Fruit fly (Drosophila melanogaster): ENCODE results near the gene dpy.

dpy gene

dm6 chr2L:4476672-4477273 is 137.3 kb downstream of the dpy start, which contains the start of gene ine:
Gene ine, minus strand, starts transcription at chr2L:4477022.
- TF ChIP-seq fd96Ca (GFP tag; IDR thresholded peaks at IDR 0.05) (peak; percentile 58; the same call in 2 of the 3 replicates), Ets98B (GFP tag; IDR thresholded peaks at IDR 0.05) (peak; percentile 67; the same call in 1 of the 2 replicates), CG34367 (tag; optimal IDR thresholded peaks at IDR 0.05) (no peak), CG32121 (GFP tag; IDR thresholded peaks at IDR 0.05) (peak; percentile 42; the same call in 1 of the 2 replicates), gl (tag; optimal IDR thresholded peaks at IDR 0.05) (no peak), CG4496 (GFP tag; IDR thresholded peaks at IDR 0.05) (peak; percentile 64; the same call in 2 of the 3 replicates), CG12605 (GFP tag; IDR thresholded peaks at IDR 0.05) (peak; percentile 29; the same call in 1 of the 2 replicates)

dm6 chr2L:4475422-4475821 is 138.7 kb downstream of the dpy start:
- TF ChIP-seq CG8159 (tag; optimal IDR thresholded peaks at IDR 0.05): no peak
- no peak for TF ChIP-seq EcR (GFP tag; optimal IDR thresholded peaks at IDR 0.05)
- TF ChIP-seq CG4496 (GFP tag; IDR thresholded peaks at IDR 0.05): no peak
- TF ChIP-seq CG15710 (tag; optimal IDR thresholded peaks at IDR 0.05): no peak
- TF ChIP-seq CG34367 (tag; optimal IDR thresholded peaks at IDR 0.05): no peak
- no peak for TF ChIP-seq CG14655 (GFP tag; optimal IDR thresholded peaks at IDR 0.05)
- no peak for TF ChIP-seq Ets98B (GFP tag; IDR thresholded peaks at IDR 0.05)
- no peak for TF ChIP-seq CG8301 (tag; optimal IDR thresholded peaks at IDR 0.05)
- no peak for TF ChIP-seq CG17806 (tag; optimal IDR thresholded peaks at IDR 0.05)
- no peak for TF ChIP-seq CG32121 (GFP tag; IDR thresholded peaks at IDR 0.05)
- no peak for TF ChIP-seq rn (GFP tag; IDR thresholded peaks at IDR 0.05)
- no peak for TF ChIP-seq Pif1B (GFP tag; optimal IDR thresholded peaks at IDR 0.05)
- no peak for TF ChIP-seq CG12605 (GFP tag; IDR thresholded peaks at IDR 0.05)
- TF ChIP-seq fd96Ca (GFP tag; IDR thresholded peaks at IDR 0.05): no peak

- TF ChIP-seq CG10348 (GFP tag; IDR thresholded peaks at IDR 0.05): no peak
- no peak for TF ChIP-seq CG4496 (GFP tag; IDR thresholded peaks at IDR 0.05)
- no peak for TF ChIP-seq Pif1B (GFP tag; optimal IDR thresholded peaks at IDR 0.05)
- TF ChIP-seq CG12605 (GFP tag; IDR thresholded peaks at IDR 0.05): no peak
- TF ChIP-seq Ets98B (GFP tag; IDR thresholded peaks at IDR 0.05): no peak
Measured at dm6 chr2L:4464946-4465345, 149.2 kb downstream of the dpy start, which contains the start of gene FIG4. Gene FIG4, plus strand, starts transcription at chr2L:4465174.

- TF ChIP-seq CG8159 (tag; optimal IDR thresholded peaks at IDR 0.05) (no peak), CG14655 (GFP tag; optimal IDR thresholded peaks at IDR 0.05) (no peak), CG12605 (GFP tag; IDR thresholded peaks at IDR 0.05) (0 out of 2 replicates have a peak, but pooled peaks have one; percentile 39)
Measured at dm6 chr2L:4463323-4463722, 150.8 kb downstream of the dpy start, which contains the start of the genes CG15443 and Paris. Gene CG15443, minus strand, starts transcription at chr2L:4463447. Gene Paris, plus strand, starts transcription at chr2L:4463611.

- TF ChIP-seq EcR (GFP tag; optimal IDR thresholded peaks at IDR 0.05) (peak; percentile 22), Ets98B (GFP tag; IDR thresholded peaks at IDR 0.05) (no peak), CG17806 (tag; optimal IDR thresholded peaks at IDR 0.05) (no peak), CG15710 (tag; optimal IDR thresholded peaks at IDR 0.05) (peak; percentile 8)
Measured at dm6 chr2L:4459543-4459942, 154.6 kb downstream of the dpy start, which contains the start of the genes mRpL27 and CG15435. Gene mRpL27, minus strand, starts transcription at chr2L:4459638. Gene CG15435, plus strand, starts transcription at chr2L:4459729.

- TF ChIP-seq CG34367 (tag; optimal IDR thresholded peaks at IDR 0.05) (peak; percentile 65), CG10348 (GFP tag; IDR thresholded peaks at IDR 0.05) (no peak), CG13204 (GFP tag; optimal IDR thresholded peaks at IDR 0.05) (no peak), Snoo (tag; optimal IDR thresholded peaks at IDR 0.05) (peak; percentile 81), Pif1A (GFP tag; optimal IDR thresholded peaks at IDR 0.05) (no peak), rn (GFP tag; IDR thresholded peaks at IDR 0.05) (no peak), D1 (tag; optimal IDR thresholded peaks at IDR 0.05) (no peak), CG17806 (tag; optimal IDR thresholded peaks at IDR 0.05) (no peak), Ets98B (GFP tag; IDR thresholded peaks at IDR 0.05) (peak; percentile 32), CG9948 (tag; optimal IDR thresholded peaks at IDR 0.05) (peak; percentile 41), Pif1B (GFP tag; optimal IDR thresholded peaks at IDR 0.05) (no peak), CG32121 (GFP tag; IDR thresholded peaks at IDR 0.05) (peak; percentile 47; the same call in 1 of the 2 replicates), fd96Ca (GFP tag; IDR thresholded peaks at IDR 0.05) (peak; percentile 14; the same call in 1 of the 3 replicates), CG14655 (GFP tag; optimal IDR thresholded peaks at IDR 0.05) (no peak), CG12605 (GFP tag; IDR thresholded peaks at IDR 0.05) (peak; percentile 67), CG8159 (tag; optimal IDR thresholded peaks at IDR 0.05) (peak; percentile 44), CG8301 (tag; optimal IDR thresholded peaks at IDR 0.05) (peak; percentile 5), gl (tag; optimal IDR thresholded peaks at IDR 0.05) (no peak), CG4496 (GFP tag; IDR thresholded peaks at IDR 0.05) (peak; percentile 84), EcR (GFP tag; optimal IDR thresholded peaks at IDR 0.05) (no peak), CG15710 (tag; optimal IDR thresholded peaks at IDR 0.05) (peak; percentile 50)
Measured at dm6 chr2L:4458119-4459056, 155.7 kb downstream of the dpy start, which contains the start of gene RpL27A. Gene RpL27A, minus strand, starts transcription at chr2L:4458364.
